Worm (Caenorhabditis elegans) whole organism, L1 larva: Measurements from ENCODE around the gene ZK177.3.

ENCODE experiments used
- C16A3.4 ChIP-seq: fragments of 150-350 bp; optimal IDR thresholded peaks from 2 replicates; lab custom pipeline; 2014; ENCODE audit warnings: missing biosample characterization, missing genetic modification characterization
- alr-1 ChIP-seq: fragments of 200-800 bp; sonication (Bioruptor generic); optimal IDR thresholded peaks from 2 replicates; lab custom pipeline; 2018; ENCODE audit warnings: borderline replicate concordance, mild to moderate bottlenecking, missing genetic modification characterization, missing compliant biosample characterization
- aly-2 ChIP-seq: fragments of 150-350 bp; optimal IDR thresholded peaks from 2 replicates; lab custom pipeline; 2014; ENCODE audit warnings: missing biosample characterization, missing genetic modification characterization
- ceh-63 ChIP-seq: fragments of 200-800 bp; sonication (Bioruptor generic); optimal IDR thresholded peaks from 2 replicates; lab custom pipeline; 2018; ENCODE audit warnings: mild to moderate bottlenecking, missing genetic modification characterization, missing compliant biosample characterization
- ceh-8 ChIP-seq: fragments of 200-800 bp; sonication (Bioruptor generic); optimal IDR thresholded peaks from 2 replicates; lab custom pipeline; 2018; ENCODE audit warnings: mild to moderate bottlenecking, missing genetic modification characterization, moderate library complexity, missing compliant biosample characterization
- ceh-82 ChIP-seq, 3 experiments: fragments of 150-350 bp in 1 of 3; sonication (generic microtip) in 2 of 3; optimal IDR thresholded peaks; 2 replicates each; lab custom pipeline; 2014 to 2017; ENCODE audit warnings: missing biosample characterization in 3 of 3, missing genetic modification characterization in 3 of 3
- ceh-90 ChIP-seq: sonication (generic microtip); optimal IDR thresholded peaks from 2 replicates; lab custom pipeline; 2016; ENCODE audit warnings: missing genetic modification characterization, missing compliant biosample characterization
- dpl-1 ChIP-seq, 3 experiments: fragments of 150-350 bp in 2 of 3; sonication (generic microtip) in 1 of 3; optimal IDR thresholded peaks; 2 replicates each; lab custom pipeline; 2014 to 2017; ENCODE audit warnings: missing biosample characterization in 3 of 3, missing genetic modification characterization in 3 of 3, missing genetic modification reagents in 3 of 3
- efl-3 ChIP-seq: fragments of 200-800 bp; sonication (Bioruptor generic); optimal IDR thresholded peaks from 2 replicates; lab custom pipeline; 2018; ENCODE audit warnings: mild to moderate bottlenecking, missing genetic modification characterization, missing compliant biosample characterization
- egl-13 ChIP-seq: sonication (generic microtip); optimal IDR thresholded peaks from 2 replicates; lab custom pipeline; 2016; ENCODE audit warnings: missing genotype, missing genetic modification reagents, missing genetic modification characterization, missing compliant biosample characterization
- ets-5 ChIP-seq: fragments of 200-800 bp; sonication (Bioruptor generic); IDR thresholded peaks from 2 replicates; pipeline ENCODE4 v1.3.6; 2022; ENCODE audit warnings: missing genetic modification characterization, missing compliant biosample characterization
- fkh-10 ChIP-seq: sonication (generic microtip); optimal IDR thresholded peaks from 2 replicates; lab custom pipeline; 2017; ENCODE audit warnings: missing biosample characterization, missing genetic modification reagents, missing genetic modification characterization
- fkh-8 ChIP-seq: sonication (generic microtip); optimal IDR thresholded peaks from 2 replicates; lab custom pipeline; 2016; ENCODE audit warnings: mild to moderate bottlenecking, missing genetic modification characterization, missing compliant biosample characterization
- fos-1 ChIP-seq: fragments of 150-350 bp; optimal IDR thresholded peaks from 2 replicates; lab custom pipeline; 2014; ENCODE audit warnings: missing biosample characterization, missing genetic modification characterization
- hlh-17 ChIP-seq: fragments of 200-800 bp; sonication (Bioruptor generic); optimal IDR thresholded peaks from 2 replicates; lab custom pipeline; 2018; ENCODE audit warnings: missing genetic modification characterization, mild to moderate bottlenecking, missing compliant biosample characterization, moderate library complexity, borderline replicate concordance
- isw-1 ChIP-seq: fragments of 200-800 bp; sonication (Bioruptor generic); IDR thresholded peaks from 2 replicates; pipeline ENCODE4 v1.3.6; 2022; ENCODE audit warnings: missing genetic modification characterization, missing compliant biosample characterization
- lin-13 ChIP-seq: fragments of 150-350 bp; optimal IDR thresholded peaks from 2 replicates; lab custom pipeline; 2014; ENCODE audit warnings: missing biosample characterization, missing genetic modification reagents, missing genetic modification characterization
- lin-14 ChIP-seq: fragments of 200-800 bp; sonication (Bioruptor generic); optimal IDR thresholded peaks from 2 replicates; lab custom pipeline; 2018; ENCODE audit warnings: mild to moderate bottlenecking, missing genetic modification characterization, moderate library complexity, missing compliant biosample characterization
- lin-15B ChIP-seq: fragments of 150-350 bp; sonication (generic microtip); optimal IDR thresholded peaks from 3 replicates; lab custom pipeline; 2014; ENCODE audit warnings: missing biosample characterization, missing genetic modification characterization
- lin-35 ChIP-seq, 2 experiments: fragments of 150-350 bp; optimal IDR thresholded peaks; 2 replicates each; lab custom pipeline; 2014; ENCODE audit warnings: missing biosample characterization in 2 of 2, missing genetic modification characterization in 2 of 2, missing genetic modification reagents in 2 of 2
- lir-3 ChIP-seq: sonication (generic microtip); optimal IDR thresholded peaks from 2 replicates; lab custom pipeline; 2016; ENCODE audit warnings: mild to moderate bottlenecking, missing genetic modification characterization, moderate library complexity, missing compliant biosample characterization; ENCODE audit not compliant: poor library complexity
- lsy-2 ChIP-seq, 2 experiments: fragments of 150-350 bp; optimal IDR thresholded peaks; 2 replicates each; lab custom pipeline; 2014; ENCODE audit warnings: missing biosample characterization in 2 of 2, missing genetic modification characterization in 2 of 2
- mab-9 ChIP-seq: fragments of 200-800 bp; sonication (Bioruptor generic); IDR thresholded peaks from 2 replicates; pipeline ENCODE4 v1.3.6; 2022; ENCODE audit warnings: missing genetic modification reagents, missing genetic modification characterization, missing compliant biosample characterization
- mdl-1 ChIP-seq, 2 experiments: fragments of 150-350 bp; optimal IDR thresholded peaks; 2 replicates each; lab custom pipeline; 2014 to 2017; ENCODE audit warnings: missing biosample characterization in 2 of 2, missing genetic modification characterization in 2 of 2, inconsistent platforms in 1 of 2
- mep-1 ChIP-seq: fragments of 150-350 bp; optimal IDR thresholded peaks from 2 replicates; lab custom pipeline; 2014; ENCODE audit warnings: missing biosample characterization, missing genetic modification characterization
- nhr-237 ChIP-seq: fragments of 150-350 bp; optimal IDR thresholded peaks from 2 replicates; lab custom pipeline; 2014; ENCODE audit warnings: missing biosample characterization, missing genetic modification characterization
- nhr-47 ChIP-seq: sonication (generic microtip); optimal IDR thresholded peaks from 2 replicates; lab custom pipeline; 2016; ENCODE audit warnings: mild to moderate bottlenecking, missing genetic modification characterization, moderate library complexity, missing compliant biosample characterization
- nhr-76 ChIP-seq: sonication (generic microtip); optimal IDR thresholded peaks from 2 replicates; lab custom pipeline; 2017; ENCODE audit warnings: missing biosample characterization, missing genetic modification characterization
- nhr-77 ChIP-seq: fragments of 150-350 bp; optimal IDR thresholded peaks from 2 replicates; lab custom pipeline; 2014; ENCODE audit warnings: missing biosample characterization, missing genetic modification characterization
- nhr-84 ChIP-seq: sonication (generic microtip); optimal IDR thresholded peaks from 2 replicates; lab custom pipeline; 2017; ENCODE audit warnings: missing biosample characterization, missing genetic modification characterization
- nhr-85 ChIP-seq: sonication (generic microtip); peaks from one replicate; lab custom pipeline; 2016; ENCODE audit warnings: missing genetic modification characterization, inconsistent platforms, missing compliant biosample characterization
- rnt-1 ChIP-seq: sonication (generic microtip); optimal IDR thresholded peaks from 2 replicates; lab custom pipeline; 2016; ENCODE audit warnings: mild to moderate bottlenecking, missing genetic modification characterization, moderate library complexity, missing compliant biosample characterization
- skn-1 ChIP-seq: fragments of 150-350 bp; optimal IDR thresholded peaks from 2 replicates; lab custom pipeline; 2014; ENCODE audit warnings: missing biosample characterization, missing genetic modification characterization
- snu-23 ChIP-seq: sonication (generic microtip); optimal IDR thresholded peaks from 2 replicates; lab custom pipeline; 2016; ENCODE audit warnings: missing genetic modification characterization, missing compliant biosample characterization
- sox-4 ChIP-seq: sonication (generic microtip); optimal IDR thresholded peaks from 2 replicates; lab custom pipeline; 2016; ENCODE audit warnings: missing genetic modification characterization, missing compliant biosample characterization
- swsn-7 ChIP-seq: sonication (generic microtip); optimal IDR thresholded peaks from 2 replicates; lab custom pipeline; 2016; ENCODE audit warnings: missing genetic modification characterization, missing compliant biosample characterization
- tbx-2 ChIP-seq: sonication (generic microtip); optimal IDR thresholded peaks from 2 replicates; lab custom pipeline; 2016; ENCODE audit warnings: missing genetic modification characterization, missing compliant biosample characterization
- unc-62 ChIP-seq: fragments of 150-350 bp; optimal IDR thresholded peaks from 2 replicates; lab custom pipeline; 2014; ENCODE audit warnings: missing biosample characterization, missing genetic modification reagents, missing genetic modification characterization
- unc-86 ChIP-seq: sonication (generic microtip); optimal IDR thresholded peaks from 2 replicates; lab custom pipeline; 2016; ENCODE audit warnings: missing genetic modification characterization, missing compliant biosample characterization
- unc-98 ChIP-seq: fragments of 200-800 bp; sonication (Bioruptor generic); IDR thresholded peaks from 2 replicates; pipeline ENCODE4 v1.3.6; 2022; ENCODE audit warnings: missing genetic modification characterization, missing compliant biosample characterization
- xbp-1 ChIP-seq: sonication (generic microtip); optimal IDR thresholded peaks from 2 replicates; lab custom pipeline; 2016; ENCODE audit warnings: missing genetic modification characterization, missing compliant biosample characterization
- zag-1 ChIP-seq: fragments of 150-350 bp; optimal IDR thresholded peaks from 2 replicates; lab custom pipeline; 2014; ENCODE audit warnings: missing biosample characterization, missing genetic modification characterization
- zip-4 ChIP-seq: fragments of 200-800 bp; sonication (Bioruptor generic); optimal IDR thresholded peaks from 2 replicates; lab custom pipeline; 2018; ENCODE audit warnings: mild to moderate bottlenecking, missing genetic modification characterization, moderate library complexity, missing compliant biosample characterization
- ztf-4 ChIP-seq: fragments of 150-350 bp; optimal IDR thresholded peaks from 2 replicates; lab custom pipeline; 2014; ENCODE audit warnings: missing biosample characterization, missing genetic modification characterization

Gene ZK177.3

DNA sequence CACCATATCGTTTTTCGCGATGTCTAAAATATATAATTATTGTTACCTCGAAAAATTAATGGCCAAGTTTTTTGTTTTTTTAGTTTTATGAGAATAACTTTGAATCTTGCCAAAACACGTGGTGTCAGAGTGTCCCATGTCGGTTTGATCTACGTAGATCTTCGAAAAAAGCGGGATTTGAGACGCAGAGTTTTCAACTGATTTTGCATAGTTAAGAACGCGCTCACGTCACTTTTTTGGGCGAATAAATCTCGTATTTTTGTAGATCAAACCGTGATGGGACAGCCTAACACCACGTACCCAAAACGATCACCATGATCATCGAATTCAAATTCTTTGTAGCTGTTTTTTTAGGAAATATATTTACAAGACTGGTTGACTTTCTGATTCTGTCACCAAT, 18.1 kb upstream of the ZK177.3 start:
- TF ChIP-seq lir-3 (tag; lab: Kevin White, UChicago): no peak
- peak; percentile 26 for TF ChIP-seq nhr-85 (tag; lab: Kevin White, UChicago)

DNA sequence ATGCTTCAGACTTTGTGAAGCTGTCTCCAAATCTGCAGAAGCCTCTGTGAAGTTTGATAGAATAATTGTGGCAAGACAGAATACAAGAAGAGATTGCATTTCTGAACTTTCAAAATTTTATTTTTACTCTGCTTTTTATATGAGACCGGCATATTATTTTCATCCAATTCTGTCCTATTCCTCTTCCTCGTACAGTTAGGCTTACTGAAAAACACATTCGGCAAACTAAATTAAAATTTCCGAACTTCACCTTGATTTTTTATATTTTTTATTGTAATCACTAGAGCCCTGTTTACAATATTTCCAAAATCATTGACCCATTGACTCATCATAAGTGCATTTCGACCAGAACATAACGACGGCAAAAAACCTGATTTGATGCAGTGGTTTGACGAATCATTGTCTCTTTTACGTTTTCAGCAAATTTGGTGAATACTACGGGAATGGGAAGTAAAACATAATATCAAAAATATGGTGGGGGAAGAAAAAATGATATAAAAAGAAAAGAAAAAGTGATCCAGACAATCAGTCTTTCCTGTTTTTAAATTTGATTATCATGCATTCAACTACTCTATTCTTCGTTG, 17.4 kb upstream of the ZK177.3 start, which contains the start of the genes suex-1 and F12A10.9:
suex-1 (minus strand) TSS at position 101 of the 584 bp plus-strand sequence.
F12A10.9 (plus strand) TSS at position 534 of the 584 bp plus-strand sequence.
- TF ChIP-seq zip-4 (GFP tag; lab: Kevin White, UChicago) (no peak), dpl-1 (GFP tag; optimal IDR thresholded peaks at IDR 0.05; lab: Kevin White, UChicago) (no peak), unc-86 (no peak), lin-14 (no peak), nhr-84 (tag; lab: Kevin White, UChicago) (no peak)

DNA sequence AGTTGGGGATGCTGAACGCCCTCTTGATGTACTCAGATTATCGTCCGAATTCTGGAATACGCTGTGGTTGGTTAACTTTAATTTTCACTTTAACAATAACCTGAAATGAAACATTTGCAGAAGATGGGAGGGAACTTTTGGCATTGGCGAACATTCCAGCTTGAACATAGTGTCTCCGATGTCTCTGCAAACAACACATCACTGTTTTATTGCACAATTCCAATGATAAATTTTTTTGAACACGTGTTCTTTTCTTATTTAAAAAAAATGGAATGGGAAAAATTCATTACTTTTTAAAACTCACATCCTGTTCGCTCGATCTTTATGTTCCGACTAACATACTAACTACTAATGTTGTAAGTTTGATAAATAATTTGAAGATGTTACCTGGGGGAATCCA, 15.2 kb upstream of the ZK177.3 start, which contains the start of gene fzy-1:
fzy-1 (plus strand) TSS at position 301 of the 400 bp plus-strand sequence.
- no peak for TF ChIP-seq lin-13 (GFP tag; lab: Kevin White, UChicago)

DNA sequence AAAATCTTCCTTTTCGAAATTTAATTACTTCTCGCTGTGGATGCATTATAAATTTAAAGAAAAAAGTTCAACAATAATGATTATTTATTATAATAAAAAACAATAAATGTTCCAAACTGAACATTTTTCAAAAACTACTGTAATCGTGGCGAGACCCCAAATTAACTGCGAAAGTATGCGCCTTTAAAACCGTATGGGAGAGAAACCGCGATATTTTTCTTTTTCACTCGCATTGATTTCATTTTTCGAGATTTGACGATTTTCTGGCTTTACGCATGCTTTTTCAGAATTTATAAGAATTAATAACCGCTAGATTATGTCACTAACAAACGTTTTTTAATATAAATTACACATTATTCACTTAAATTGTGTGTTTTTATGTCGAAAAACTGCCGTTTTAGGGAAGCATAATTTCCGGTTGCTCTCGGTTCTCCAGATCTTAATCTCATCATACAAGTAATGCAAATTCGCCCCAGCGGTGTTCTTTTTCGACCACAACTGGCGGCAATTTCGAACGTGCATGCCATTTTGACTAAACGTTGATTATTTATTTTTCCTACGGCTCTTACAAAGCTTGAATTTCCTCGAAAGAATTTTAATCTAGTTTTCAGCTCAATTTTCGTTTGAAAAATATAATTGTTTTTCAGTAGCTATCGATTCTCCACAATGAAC, 14.5 kb upstream of the ZK177.3 start, which contains the start of gene F12A10.8:
F12A10.8 (minus strand) TSS at position 79 of the 672 bp plus-strand sequence.
- TF ChIP-seq ceh-8 (no peak), unc-62 (GFP tag; lab: Kevin White, UChicago) (no peak), swsn-7 (tag; lab: Kevin White, UChicago) (no peak), skn-1 (tag; lab: Kevin White, UChicago) (peak; percentile 17), tbx-2 (no peak), nhr-237 (tag; lab: Kevin White, UChicago) (no peak), rnt-1 (tag; lab: Kevin White, UChicago) (peak; percentile 21), ztf-4 (tag; lab: Kevin White, UChicago) (no peak), mab-9 (no peak), lin-35 (GFP tag; optimal IDR thresholded peaks at IDR 0.05; lab: Kevin White, UChicago) (peak; percentile 75 to 92), xbp-1 (tag; lab: Kevin White, UChicago) (no peak), mep-1 (tag; lab: Kevin White, UChicago) (peak; percentile 46), nhr-47 (no peak), fkh-8 (no peak), lin-15B (tag; lab: Kevin White, UChicago) (peak; percentile 67), hlh-17 (GFP tag; lab: Kevin White, UChicago) (no peak), ceh-82 (tag; optimal IDR thresholded peaks at IDR 0.05; lab: Kevin White, UChicago) (peak in 1 of 3 experiments; percentile 32), ceh-63 (GFP tag; lab: Kevin White, UChicago) (no peak), zag-1 (tag; lab: Kevin White, UChicago) (no peak), zip-4 (GFP tag; lab: Kevin White, UChicago) (no peak), ceh-90 (tag; lab: Kevin White, UChicago) (no peak), nhr-77 (tag; lab: Kevin White, UChicago) (no peak), nhr-84 (tag; lab: Kevin White, UChicago) (no peak), aly-2 (tag; lab: Kevin White, UChicago) (no peak), C16A3.4 (tag; lab: Kevin White, UChicago) (no peak), snu-23 (GFP tag; lab: Kevin White, UChicago) (peak; percentile 24), fkh-10 (no peak), efl-3 (GFP tag; lab: Kevin White, UChicago) (no peak), unc-86 (no peak), sox-4 (tag; lab: Kevin White, UChicago) (no peak), alr-1 (tag; lab: Kevin White, UChicago) (no peak), fos-1 (tag; lab: Kevin White, UChicago) (no peak), nhr-76 (tag; lab: Kevin White, UChicago) (no peak), unc-98 (GFP tag; lab: Robert Waterston, UW) (no peak), lin-13 (GFP tag; lab: Kevin White, UChicago) (no peak), lin-14 (peak; percentile 29), dpl-1 (GFP tag; optimal IDR thresholded peaks at IDR 0.05; lab: Kevin White, UChicago) (peak; percentile 67 to 87 (median 79)), ets-5 (no peak), isw-1 (GFP tag; lab: Robert Waterston, UW) (no peak), lsy-2 (tag; optimal IDR thresholded peaks at IDR 0.05; lab: Kevin White, UChicago) (peak in 1 of 2 experiments; percentile 68), mdl-1 (tag; optimal IDR thresholded peaks at IDR 0.05; lab: Kevin White, UChicago) (no peak), egl-13 (tag; lab: Kevin White, UChicago) (no peak)
